Worm (Caenorhabditis elegans): ENCODE data around the gene T01B6.1.

Gene T01B6.1

ce11 chrX:2294198-2294800 lies 41.2 kb upstream of the T01B6.1 start, which contains the start of gene T10H10.2:
Gene T10H10.2, plus strand, starts transcription at chrX:2294750.
- TF ChIP-seq C17E4.6 (GFP tag; IDR thresholded peaks at IDR 0.05) (no peak), lir-1 (GFP tag; conservative IDR thresholded peaks at IDR 0.05) (no peak), fkh-3 (tag; optimal IDR thresholded peaks at IDR 0.05) (no peak), dox-1 (GFP tag; IDR thresholded peaks at IDR 0.05) (no peak), egl-18 (GFP tag; IDR thresholded peaks at IDR 0.05) (no peak), mxl-1 (tag; optimal IDR thresholded peaks at IDR 0.05) (no peak), madf-3 (GFP tag; IDR thresholded peaks at IDR 0.05) (no peak), F23B12.7 (tag; optimal IDR thresholded peaks at IDR 0.05; ENCODE audit: insufficient read depth) (no peak), him-1 (tag; optimal IDR thresholded peaks at IDR 0.05) (no peak), ztf-26 (tag; optimal IDR thresholded peaks at IDR 0.05) (no peak), ztf-3 (GFP tag; optimal IDR thresholded peaks at IDR 0.05) (no peak), lin-40 (tag; optimal IDR thresholded peaks at IDR 0.05) (no peak), hlh-12 (tag; optimal IDR thresholded peaks at IDR 0.05) (no peak), efl-1 (GFP tag; optimal IDR thresholded peaks at IDR 0.05) (no peak), sea-2 (GFP tag; IDR thresholded peaks at IDR 0.05) (no peak), snpc-1.1 (tag; optimal IDR thresholded peaks at IDR 0.05; ENCODE audit: insufficient read depth) (no peak), B0035.1 (tag; optimal IDR thresholded peaks at IDR 0.05) (no peak)

- TF ChIP-seq F49E8.2 (tag; optimal IDR thresholded peaks at IDR 0.05; ENCODE audit: insufficient read depth) = no peak
- peak; percentile 60; the same call in 1 of the 2 replicates for TF ChIP-seq egrh-3 (GFP tag; IDR thresholded peaks at IDR 0.05)
- no peak for TF ChIP-seq rec-8 (tag; optimal IDR thresholded peaks at IDR 0.05)
Measured at ce11 chrX:2301821-2302220, 33.7 kb upstream of the T01B6.1 start.

- TF ChIP-seq ama-1 (optimal IDR thresholded peaks at IDR 0.05) (no peak), ama-1 (GFP tag; optimal IDR thresholded peaks at IDR 0.05) (no peak), egrh-3 (GFP tag; IDR thresholded peaks at IDR 0.05) (no peak), K12H6.12 (tag; optimal IDR thresholded peaks at IDR 0.05) (no peak), mel-28 (tag; optimal IDR thresholded peaks at IDR 0.05; ENCODE audit: borderline replicate concordance) (no peak), mes-4 (tag; optimal IDR thresholded peaks at IDR 0.05) (no peak), egl-18 (GFP tag; IDR thresholded peaks at IDR 0.05) (no peak), somi-1 (GFP tag; optimal IDR thresholded peaks at IDR 0.05) (no peak), ets-4 (GFP tag; optimal IDR thresholded peaks at IDR 0.05) (no peak), athp-1 (tag; optimal IDR thresholded peaks at IDR 0.05) (no peak), rec-8 (tag; optimal IDR thresholded peaks at IDR 0.05) (no peak), repo-1 (tag; optimal IDR thresholded peaks at IDR 0.05) (no peak), sdz-38 (tag; optimal IDR thresholded peaks at IDR 0.05) (no peak), dpff-1 (tag; optimal IDR thresholded peaks at IDR 0.05) (no peak), let-526 (GFP tag; IDR thresholded peaks at IDR 0.05) (no peak)
Measured at ce11 chrX:2302782-2303181, 32.7 kb upstream of the T01B6.1 start, which contains the start of gene hum-6. Gene hum-6, plus strand, starts transcription at chrX:2303082.

ce11 chrX:2303253-2303652 lies 32.2 kb upstream of the T01B6.1 start:
- TF ChIP-seq D2030.7 (GFP tag; IDR thresholded peaks at IDR 0.05) (no peak), mes-4 (tag; optimal IDR thresholded peaks at IDR 0.05) (no peak), ama-1 (optimal IDR thresholded peaks at IDR 0.05) (no peak), ama-1 (GFP tag; optimal IDR thresholded peaks at IDR 0.05) (no peak), pha-4 (tag; optimal IDR thresholded peaks at IDR 0.05) (no peak), dpl-1 (GFP tag; optimal IDR thresholded peaks at IDR 0.05) (no peak), Y95B8A.8 (GFP tag; IDR thresholded peaks at IDR 0.05) (no peak), lin-35 (GFP tag; optimal IDR thresholded peaks at IDR 0.05) (no peak), ets-4 (GFP tag; optimal IDR thresholded peaks at IDR 0.05) (no peak), nfyb-1 (GFP tag; IDR thresholded peaks at IDR 0.05) (no peak), snpc-1.1 (tag; optimal IDR thresholded peaks at IDR 0.05; ENCODE audit: insufficient read depth) (no peak), hlh-26 (GFP tag; conservative IDR thresholded peaks at IDR 0.05) (no peak), tbp1 (GFP tag; optimal IDR thresholded peaks at IDR 0.05) (no peak), F22D6.2 (tag; optimal IDR thresholded peaks at IDR 0.05) (no peak), chd-7 (tag; optimal IDR thresholded peaks at IDR 0.05) (no peak), F55B11.4 (tag; optimal IDR thresholded peaks at IDR 0.05; ENCODE audit: borderline replicate concordance, insufficient read depth) (no peak), lag-1 (GFP tag; IDR thresholded peaks at IDR 0.05) (no peak), ztf-6 (GFP tag; IDR thresholded peaks at IDR 0.05) (no peak)
